Fruit fly (Drosophila melanogaster) whole organism, larva: ENCODE measurements around the gene fred.

Experiments
- noc ChIP-seq: fragments of 200-800 bp; sonication (Bioruptor generic); optimal IDR thresholded peaks from 3 replicates; lab custom pipeline; 2019; ENCODE audit warnings: missing biosample characterization, mild to moderate bottlenecking, missing genetic modification characterization, moderate library complexity

fred gene

dm6 chr2L:4012089-4012488 is 20.6 kb upstream of the fred start:
- no peak for TF ChIP-seq noc (tag; lab: Kevin White, UChicago)

dm6 chr2L:4008353-4008752 is 16.8 kb upstream of the fred start, which contains the start of gene CG43774:
Gene CG43774, plus strand, starts transcription at chr2L:4008653.
- TF ChIP-seq noc (tag; lab: Kevin White, UChicago), result no peak

dm6 chr2L:4007390-4007789 is 15.9 kb upstream of the fred start, which contains the start of gene CG43773:
Gene CG43773, plus strand, starts transcription at chr2L:4007690.
- TF ChIP-seq noc (tag; lab: Kevin White, UChicago), result no peak

- TF ChIP-seq noc (tag; lab: Kevin White, UChicago), result no peak
These were observed 14.2 kb upstream of the fred start, which contains the start of gene CG15423 for dm6 chr2L:4005741-4006140. Gene CG15423, plus strand, starts transcription at chr2L:4006041.

dm6 chr2L:4004684-4005083 is 13.2 kb upstream of the fred start, which contains the start of gene CG15422:
Gene CG15422, plus strand, starts transcription at chr2L:4004984.
- TF ChIP-seq noc (tag; lab: Kevin White, UChicago), result no peak

- TF ChIP-seq noc (tag; lab: Kevin White, UChicago), result no peak
These were observed 12.3 kb upstream of the fred start, which contains the start of gene CG34176 for dm6 chr2L:4003780-4004179. Gene CG34176, plus strand, starts transcription at chr2L:4004080.

dm6 chr2L:3999718-4000117 is 8.2 kb upstream of the fred start, which contains the start of gene CG43797:
Gene CG43797, plus strand, starts transcription at chr2L:4000018.
- TF ChIP-seq noc (tag; lab: Kevin White, UChicago), result no peak

- TF ChIP-seq noc (tag; lab: Kevin White, UChicago), result no peak
These were observed 23.2 kb downstream of the fred start for dm6 chr2L:3968325-3968724.

dm6 chr2L:3942094-3942493 is 49.4 kb downstream of the fred start:
- no peak for TF ChIP-seq noc (tag; lab: Kevin White, UChicago)

dm6 chr2L:3940302-3940701 is 51.2 kb downstream of the fred start:
- no peak for TF ChIP-seq noc (tag; lab: Kevin White, UChicago)

- no peak for TF ChIP-seq noc (tag; lab: Kevin White, UChicago)
These were observed 52.7 kb downstream of the fred start for dm6 chr2L:3938773-3939172.

- no peak for TF ChIP-seq noc (tag; lab: Kevin White, UChicago)
These were observed 55.8 kb downstream of the fred start for dm6 chr2L:3935757-3936156.

dm6 chr2L:3935014-3935413 is 56.5 kb downstream of the fred start:
- no peak for TF ChIP-seq noc (tag; lab: Kevin White, UChicago)

- no peak for TF ChIP-seq noc (tag; lab: Kevin White, UChicago)
These were observed 57.8 kb downstream of the fred start for dm6 chr2L:3933674-3934073.

- no peak for TF ChIP-seq noc (tag; lab: Kevin White, UChicago)
These were observed 74.7 kb downstream of the fred start for dm6 chr2L:3916857-3917256.

dm6 chr2L:3914655-3915054 is 76.9 kb downstream of the fred start:
- no peak for TF ChIP-seq noc (tag; lab: Kevin White, UChicago)

- no peak for TF ChIP-seq noc (tag; lab: Kevin White, UChicago)
These were observed 77.3 kb downstream of the fred start, which contains the start of gene Fpgs2 for dm6 chr2L:3914188-3914587. Gene Fpgs2, minus strand, starts transcription at chr2L:3914288.

dm6 chr2L:3902760-3903159 is 88.8 kb downstream of the fred start, which contains the start of gene capu:
Gene capu, minus strand, starts transcription at chr2L:3902860.
- no peak for TF ChIP-seq noc (tag; lab: Kevin White, UChicago)
